Worm (Caenorhabditis elegans) whole organism, midembryonic: Measurements from ENCODE around the gene bli-2.

ENCODE experiments used
- T22C8.4 ChIP-seq: fragments of 200-800 bp; sonication (Bioruptor generic); IDR thresholded peaks from 2 replicates; pipeline ENCODE4 v1.3.6; 2022; ENCODE audit warnings: missing genetic modification characterization, missing compliant biosample characterization
- cog-1 ChIP-seq: sonication (generic microtip); optimal IDR thresholded peaks from 2 replicates; lab custom pipeline; 2016; ENCODE audit warnings: missing genetic modification characterization, missing compliant biosample characterization
- flt-1 ChIP-seq: fragments of 200-800 bp; sonication (Bioruptor generic); IDR thresholded peaks from 2 replicates; pipeline ENCODE4 v1.3.6; 2022; ENCODE audit warnings: missing genetic modification characterization, missing compliant biosample characterization
- klf-2 ChIP-seq: fragments of 200-800 bp; sonication (Bioruptor generic); conservative IDR thresholded peaks from 2 replicates; pipeline ENCODE4 v1.3.6; 2022; ENCODE audit warnings: missing genetic modification reagents, missing genetic modification characterization, missing compliant biosample characterization
- med-1 ChIP-seq: sonication (generic microtip); optimal IDR thresholded peaks from 2 replicates; lab custom pipeline; 2017; ENCODE audit warnings: missing genetic modification characterization, mild to moderate bottlenecking, missing compliant biosample characterization, antibody characterized with exemption, missing genetic modification reagents; ENCODE audit not compliant: insufficient read depth
- ref-1 ChIP-seq: fragments of 200-800 bp; sonication (Bioruptor generic); conservative IDR thresholded peaks from 2 replicates; pipeline ENCODE4 v1.3.6; 2022; ENCODE audit warnings: missing genetic modification reagents, missing genetic modification characterization, missing compliant biosample characterization
- tab-1 ChIP-seq: fragments of 200-800 bp; sonication (Bioruptor generic); IDR thresholded peaks from 2 replicates; pipeline ENCODE4 v1.3.6; 2022; ENCODE audit warnings: missing genetic modification characterization, missing compliant biosample characterization
- ztf-23 ChIP-seq: fragments of 200-800 bp; sonication (Bioruptor generic); IDR thresholded peaks from 2 replicates; pipeline ENCODE4 v1.3.6; 2022; ENCODE audit warnings: missing genetic modification reagents, missing genetic modification characterization, missing compliant biosample characterization
- ztf-29 ChIP-seq: fragments of 200-800 bp; sonication (Bioruptor generic); IDR thresholded peaks from 2 replicates; pipeline ENCODE4 v1.3.6; 2022; ENCODE audit warnings: missing genetic modification reagents, missing genetic modification characterization, missing compliant biosample characterization

DNA sequence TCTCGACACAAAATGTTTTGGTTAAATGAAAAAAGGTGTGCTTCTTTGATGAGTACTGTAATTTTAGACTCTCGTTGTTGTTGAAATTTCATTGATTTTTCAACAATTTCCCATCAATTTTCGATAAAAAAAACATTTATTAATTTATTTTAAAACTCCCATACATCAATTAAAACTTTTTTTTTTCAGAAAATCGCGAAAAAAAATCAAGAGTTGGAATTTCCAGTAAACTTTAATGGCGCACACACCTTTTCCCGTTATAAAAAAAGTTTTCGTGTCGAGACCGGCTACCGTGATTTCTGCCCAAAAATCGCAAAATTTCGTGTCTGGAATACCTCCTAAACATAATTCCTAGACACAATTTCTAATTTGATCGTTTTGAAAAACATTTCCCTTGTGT lies 42.6 kb upstream of the bli-2 start, which contains the start of gene C25H3.14:
- TF ChIP-seq ztf-29 (GFP tag; lab: Robert Waterston, UW) (no peak), ztf-23 (GFP tag; lab: Robert Waterston, UW) (no peak), cog-1 (tag; lab: Kevin White, UChicago) (no peak), med-1 (GFP tag; lab: Kevin White, UChicago) (no peak), tab-1 (GFP tag; lab: Robert Waterston, UW) (no peak), flt-1 (GFP tag; lab: Robert Waterston, UW) (no peak), klf-2 (GFP tag; lab: Robert Waterston, UW) (no peak), ref-1 (GFP tag; lab: Robert Waterston, UW) (no peak), T22C8.4 (GFP tag; lab: Robert Waterston, UW) (no peak)
